Worm (Caenorhabditis elegans) whole organism, L3 larva: ENCODE results near the gene flh-2.

Source experiments
- ama-1 ChIP-seq: fragments of 150-350 bp; optimal IDR thresholded peaks from 2 replicates; lab custom pipeline; 2018
- ceh-28 ChIP-seq: fragments of 150-350 bp; optimal IDR thresholded peaks from 2 replicates; lab custom pipeline; 2014; ENCODE audit warnings: missing biosample characterization, missing genetic modification reagents, missing genetic modification characterization
- ceh-9 ChIP-seq: sonication (generic microtip); optimal IDR thresholded peaks from 2 replicates; lab custom pipeline; 2018; ENCODE audit warnings: missing biosample characterization, missing genetic modification characterization
- daf-12 ChIP-seq: fragments of 150-350 bp; optimal IDR thresholded peaks from 2 replicates; lab custom pipeline; 2014; ENCODE audit warnings: missing biosample characterization, missing genetic modification reagents, missing genetic modification characterization
- egl-5 ChIP-seq: fragments of 150-350 bp; optimal IDR thresholded peaks from 2 replicates; lab custom pipeline; 2017; ENCODE audit warnings: missing biosample characterization, missing genetic modification reagents, missing genetic modification characterization, inconsistent platforms
- elt-1 ChIP-seq: fragments of 150-350 bp; optimal IDR thresholded peaks from 2 replicates; lab custom pipeline; 2014; ENCODE audit warnings: missing biosample characterization, missing genetic modification characterization
- elt-2 ChIP-seq: sonication (generic microtip); optimal IDR thresholded peaks from 2 replicates; lab custom pipeline; 2016; ENCODE audit warnings: missing genetic modification reagents, mild to moderate bottlenecking, missing genetic modification characterization, missing compliant biosample characterization
- elt-3 ChIP-seq, 3 experiments: fragments of 150-350 bp in 1 of 3; sonication (generic microtip) in 2 of 3; optimal IDR thresholded peaks; 2 replicates in 2 of 3; 4 replicates in 1 of 3; lab custom pipeline; 2014 to 2017; ENCODE audit warnings: missing biosample characterization in 3 of 3, missing genetic modification characterization in 3 of 3
- eor-1 ChIP-seq, 2 experiments: fragments of 150-350 bp; optimal IDR thresholded peaks; 2 replicates each; lab custom pipeline; 2014 to 2018; ENCODE audit warnings: missing biosample characterization in 2 of 2, missing genetic modification characterization in 2 of 2
- fkh-10 ChIP-seq: sonication (generic microtip); optimal IDR thresholded peaks from 2 replicates; lab custom pipeline; 2017; ENCODE audit warnings: missing biosample characterization, missing genetic modification reagents, missing genetic modification characterization
- fos-1 ChIP-seq: fragments of 150-350 bp; optimal IDR thresholded peaks from 2 replicates; lab custom pipeline; 2014; ENCODE audit warnings: missing biosample characterization, missing genetic modification characterization
- hmg-11 ChIP-seq: sonication (generic microtip); optimal IDR thresholded peaks from 2 replicates; lab custom pipeline; 2016; ENCODE audit warnings: missing genetic modification characterization, missing compliant biosample characterization
- jun-1 ChIP-seq: fragments of 150-350 bp; optimal IDR thresholded peaks from 2 replicates; lab custom pipeline; 2014; ENCODE audit warnings: missing biosample characterization, missing genetic modification reagents, missing genetic modification characterization
- lin-15B ChIP-seq: fragments of 150-350 bp; optimal IDR thresholded peaks from 2 replicates; lab custom pipeline; 2014; ENCODE audit warnings: missing biosample characterization, missing genetic modification characterization
- lin-39 ChIP-seq: fragments of 150-350 bp; optimal IDR thresholded peaks from 2 replicates; lab custom pipeline; 2018; ENCODE audit warnings: missing biosample characterization, missing genetic modification reagents, missing genetic modification characterization
- lsy-12 ChIP-seq: sonication (generic microtip); optimal IDR thresholded peaks from 2 replicates; lab custom pipeline; 2016; ENCODE audit warnings: mild to moderate bottlenecking, missing genetic modification characterization, missing compliant biosample characterization
- mdl-1 ChIP-seq: fragments of 150-350 bp; optimal IDR thresholded peaks from 2 replicates; lab custom pipeline; 2014; ENCODE audit warnings: missing biosample characterization, missing genetic modification characterization
- mml-1 ChIP-seq: fragments of 150-350 bp; sonication (generic microtip); optimal IDR thresholded peaks from 3 replicates; lab custom pipeline; 2014; ENCODE audit warnings: missing biosample characterization, missing genetic modification characterization
- nfya-1 ChIP-seq: sonication (generic microtip); optimal IDR thresholded peaks from 2 replicates; lab custom pipeline; 2017; ENCODE audit warnings: missing genetic modification characterization, mild to moderate bottlenecking, missing compliant biosample characterization, antibody characterized with exemption, moderate library complexity; ENCODE audit not compliant: insufficient read depth
- nhr-11 ChIP-seq: fragments of 150-350 bp; optimal IDR thresholded peaks from 2 replicates; lab custom pipeline; 2014; ENCODE audit warnings: missing biosample characterization, missing genetic modification characterization
- nhr-12 ChIP-seq: fragments of 150-350 bp; optimal IDR thresholded peaks from 2 replicates; lab custom pipeline; 2014; ENCODE audit warnings: missing biosample characterization, missing genetic modification characterization
- nhr-237 ChIP-seq: fragments of 150-350 bp; optimal IDR thresholded peaks from 2 replicates; lab custom pipeline; 2014; ENCODE audit warnings: missing biosample characterization, missing genetic modification characterization
- nhr-25 ChIP-seq: sonication (generic microtip); optimal IDR thresholded peaks from 2 replicates; lab custom pipeline; 2017; ENCODE audit warnings: missing biosample characterization, missing genetic modification characterization
- nhr-43 ChIP-seq: sonication (generic microtip); optimal IDR thresholded peaks from 2 replicates; lab custom pipeline; 2016; ENCODE audit warnings: mild to moderate bottlenecking, missing genetic modification characterization, missing compliant biosample characterization; ENCODE audit not compliant: poor library complexity, severe bottlenecking
- nhr-76 ChIP-seq: fragments of 150-350 bp; sonication (generic microtip); optimal IDR thresholded peaks from 5 replicates; lab custom pipeline; 2014; ENCODE audit warnings: missing biosample characterization, missing genetic modification characterization
- nhr-77 ChIP-seq: fragments of 150-350 bp; optimal IDR thresholded peaks from 2 replicates; lab custom pipeline; 2014; ENCODE audit warnings: missing biosample characterization, missing genetic modification characterization
- pha-4 ChIP-seq: fragments of 150-350 bp; optimal IDR thresholded peaks from 2 replicates; lab custom pipeline; 2014; ENCODE audit warnings: missing biosample characterization, missing genetic modification reagents, missing genetic modification characterization
- skn-1 ChIP-seq: fragments of 150-350 bp; optimal IDR thresholded peaks from 2 replicates; lab custom pipeline; 2014; ENCODE audit warnings: missing biosample characterization, missing genetic modification characterization
- snpc-4 ChIP-seq: fragments of 150-350 bp; optimal IDR thresholded peaks from 2 replicates; lab custom pipeline; 2014; ENCODE audit warnings: missing biosample characterization, missing genetic modification characterization
- tbx-2 ChIP-seq: sonication (generic microtip); optimal IDR thresholded peaks from 2 replicates; lab custom pipeline; 2016; ENCODE audit warnings: mild to moderate bottlenecking, missing genetic modification characterization, missing compliant biosample characterization
- unc-39 ChIP-seq: sonication (generic microtip); optimal IDR thresholded peaks from 4 replicates; lab custom pipeline; 2017; ENCODE audit warnings: missing biosample characterization, missing genetic modification characterization
- unc-62 ChIP-seq: fragments of 150-350 bp; sonication (generic microtip); optimal IDR thresholded peaks from 4 replicates; lab custom pipeline; 2014; ENCODE audit warnings: missing biosample characterization, missing genetic modification reagents, missing genetic modification characterization
- ztf-4 ChIP-seq: fragments of 150-350 bp; optimal IDR thresholded peaks from 2 replicates; lab custom pipeline; 2014; ENCODE audit warnings: missing biosample characterization, missing genetic modification characterization

flh-2 gene

DNA sequence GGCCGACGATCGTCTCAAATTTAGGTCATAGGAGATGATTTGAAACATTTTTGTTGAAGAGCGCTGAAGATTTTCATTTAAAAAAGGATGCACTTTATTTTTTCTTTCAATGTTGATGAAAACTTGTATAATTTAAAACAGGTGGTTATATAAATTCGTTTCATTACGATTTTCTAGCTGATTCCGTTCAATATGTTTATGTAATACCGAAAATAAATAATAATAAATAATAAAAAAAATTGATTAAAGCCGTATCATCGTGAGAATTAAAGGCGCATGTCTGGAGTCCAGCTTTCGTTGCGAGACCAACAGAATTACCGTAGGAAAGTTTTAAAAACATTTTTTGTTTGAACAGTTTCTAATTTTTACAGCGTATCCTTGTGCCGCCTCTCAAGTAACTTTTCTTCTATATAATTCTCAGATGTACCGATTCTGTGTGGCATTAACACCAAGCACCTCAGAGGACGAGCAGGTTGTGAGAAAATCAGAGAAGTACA, 19.7 kb upstream of the flh-2 start, which contains the start of the genes C26E6.12 and eri-9:
C26E6.12 (minus strand) TSS at position 51 of the 497 bp plus-strand sequence.
eri-9 (plus strand) TSS at position 248 of the 497 bp plus-strand sequence.
- TF ChIP-seq jun-1 (tag; lab: Kevin White, UChicago) (no peak), ama-1 (lab: Kevin White, UChicago) (no peak), mdl-1 (no peak), pha-4 (no peak), nhr-77 (tag; lab: Kevin White, UChicago) (no peak), eor-1 (tag; optimal IDR thresholded peaks at IDR 0.05; lab: Kevin White, UChicago) (no peak), skn-1 (no peak), hmg-11 (tag; lab: Kevin White, UChicago) (no peak), elt-2 (tag; lab: Kevin White, UChicago) (no peak), nfya-1 (no peak), ceh-28 (tag; lab: Kevin White, UChicago) (no peak), unc-39 (tag; lab: Kevin White, UChicago) (no peak), nhr-43 (tag; lab: Kevin White, UChicago) (no peak), daf-12 (no peak), elt-3 (tag; optimal IDR thresholded peaks at IDR 0.05; lab: Kevin White, UChicago) (no peak), lsy-12 (tag; lab: Kevin White, UChicago) (no peak), lin-39 (tag; lab: Kevin White, UChicago) (no peak), snpc-4 (no peak), elt-1 (tag; lab: Kevin White, UChicago) (no peak)

DNA sequence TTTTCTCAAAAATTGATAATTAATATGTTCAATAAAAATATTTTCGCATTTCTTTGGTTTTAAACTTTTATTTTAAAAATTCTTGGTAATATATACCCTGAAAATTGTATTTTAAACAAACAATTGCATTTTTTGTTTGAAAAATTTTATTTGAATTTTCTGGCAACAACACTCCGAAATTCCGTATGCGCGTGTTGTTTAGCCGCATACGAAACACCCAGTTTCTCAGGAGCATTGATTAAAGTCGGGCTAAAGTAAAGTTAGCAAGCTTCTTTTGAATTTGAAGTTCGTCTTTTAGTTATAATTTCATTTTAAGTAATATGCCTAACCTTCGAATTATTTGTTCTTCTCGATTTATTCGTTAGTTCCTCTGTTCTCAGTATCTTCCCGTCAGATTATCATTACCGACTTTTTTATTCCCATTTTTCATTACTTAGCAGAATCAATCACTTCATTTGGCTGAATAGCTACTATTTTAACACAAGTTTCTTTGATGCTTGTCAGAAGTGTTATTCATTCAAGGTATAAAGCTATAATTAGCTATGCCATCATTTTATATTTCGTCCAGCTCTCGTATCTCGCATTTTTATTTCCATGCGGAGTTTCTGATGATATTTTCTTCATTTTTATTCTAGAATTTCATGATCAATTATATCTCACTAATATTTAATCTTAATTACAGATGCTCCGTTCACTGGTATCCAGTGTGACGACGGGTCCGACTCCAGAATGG, 16.9 kb upstream of the flh-2 start, which contains the start of gene mrps-18C:
mrps-18C (plus strand) TSS at position 683 of the 733 bp plus-strand sequence.
- TF ChIP-seq tbx-2 (tag; lab: Kevin White, UChicago): no peak
- no peak for TF ChIP-seq mml-1 (tag; lab: Kevin White, UChicago)
- TF ChIP-seq egl-5: no peak
- TF ChIP-seq unc-62 (GFP tag; lab: Kevin White, UChicago): no peak
- TF ChIP-seq nhr-12 (tag; lab: Kevin White, UChicago): no peak
- TF ChIP-seq eor-1 (tag; optimal IDR thresholded peaks at IDR 0.05; lab: Kevin White, UChicago): no peak
- TF ChIP-seq hmg-11 (tag; lab: Kevin White, UChicago): peak; percentile 3
- TF ChIP-seq lin-15B (tag; lab: Kevin White, UChicago): peak; percentile 55
- TF ChIP-seq nhr-237 (tag; lab: Kevin White, UChicago): no peak
- peak; percentile 13 for TF ChIP-seq pha-4
- TF ChIP-seq, all 47 proteins: peak for 3

DNA sequence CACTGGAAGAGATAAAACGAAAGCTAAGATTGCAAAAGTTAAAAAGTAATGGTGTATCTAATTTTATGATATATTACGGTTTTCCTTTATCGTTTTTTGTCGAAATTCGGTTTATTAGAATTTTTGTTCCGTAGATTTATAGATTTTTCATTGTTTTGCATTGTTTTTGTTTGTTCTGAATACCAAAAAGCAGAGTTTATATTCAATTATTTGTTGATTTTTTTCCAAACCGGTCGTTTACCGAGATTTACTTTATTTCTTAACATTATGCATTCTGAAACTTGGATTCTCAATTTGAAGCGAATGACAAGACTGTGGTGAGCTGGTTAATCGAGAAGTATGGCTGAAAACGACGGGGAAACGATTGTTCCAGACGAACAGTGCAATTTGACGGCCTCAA, 14.9 kb upstream of the flh-2 start, which contains the start of gene fsn-1:
fsn-1 (plus strand) TSS at position 301 of the 400 bp plus-strand sequence.
- no peak for TF ChIP-seq nhr-43 (tag; lab: Kevin White, UChicago)
- TF ChIP-seq nhr-12 (tag; lab: Kevin White, UChicago): no peak
- TF ChIP-seq fos-1 (tag; lab: Kevin White, UChicago): no peak
- TF ChIP-seq fkh-10 (GFP tag; lab: Kevin White, UChicago): no peak
- TF ChIP-seq ztf-4 (tag; lab: Kevin White, UChicago): no peak
- no peak for TF ChIP-seq mdl-1
- no peak for TF ChIP-seq jun-1 (tag; lab: Kevin White, UChicago)
- no peak for TF ChIP-seq daf-12
- no peak for TF ChIP-seq nhr-25 (tag; lab: Kevin White, UChicago)
- no peak for TF ChIP-seq skn-1

DNA sequence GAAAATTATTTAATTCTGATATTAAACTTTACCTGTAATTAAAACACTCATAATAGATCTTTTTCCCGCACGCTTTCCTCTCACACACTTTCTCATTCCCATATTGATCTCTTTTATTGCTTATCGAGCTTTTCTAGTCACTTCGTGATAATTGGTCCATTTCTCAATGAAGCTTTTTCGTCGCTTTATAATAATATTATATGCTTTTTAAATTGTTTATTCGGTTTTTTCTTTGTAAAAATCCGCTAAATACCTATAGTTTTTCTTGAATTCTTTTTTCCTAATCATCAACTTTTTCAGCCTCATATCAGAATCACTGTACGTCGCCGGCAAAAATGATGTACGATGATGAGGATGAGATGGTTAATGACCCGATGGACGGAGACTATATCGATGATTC, 12.7 kb upstream of the flh-2 start, which contains the start of gene rpb-2:
rpb-2 (plus strand) TSS at position 301 of the 400 bp plus-strand sequence.
- no peak for TF ChIP-seq unc-39 (tag; lab: Kevin White, UChicago)
- no peak for TF ChIP-seq nhr-76 (tag; lab: Kevin White, UChicago)
- TF ChIP-seq ceh-9: no peak
- TF ChIP-seq skn-1: no peak

DNA sequence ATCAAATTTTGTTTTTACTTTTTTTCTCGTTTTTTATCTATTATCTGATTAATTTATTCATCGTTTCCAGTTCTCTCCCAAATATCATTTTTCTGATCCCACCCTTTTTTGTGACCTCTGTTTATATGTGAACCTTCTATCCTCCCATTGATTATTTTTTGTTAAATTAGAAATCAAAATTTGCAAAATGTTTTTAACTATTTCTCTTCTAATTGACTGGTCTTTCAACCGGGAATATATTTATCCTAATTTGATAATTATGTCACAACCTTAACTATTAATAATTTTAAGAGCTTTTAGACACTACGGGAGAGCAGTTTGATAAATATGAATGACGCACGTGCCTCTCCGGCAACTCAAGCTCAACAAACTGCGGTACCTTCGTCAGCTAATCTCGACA, 7.7 kb upstream of the flh-2 start, which contains the start of gene ntl-9:
ntl-9 (plus strand) TSS at position 301 of the 400 bp plus-strand sequence.
- TF ChIP-seq nhr-76 (tag; lab: Kevin White, UChicago): no peak
- TF ChIP-seq nhr-11 (tag; lab: Kevin White, UChicago): no peak
- TF ChIP-seq egl-5: no peak
- TF ChIP-seq fkh-10 (GFP tag; lab: Kevin White, UChicago): no peak
- TF ChIP-seq, all 47 proteins: peak for 0
